Worm (Caenorhabditis elegans): ENCODE data around the gene Y82E9BR.22.

Y82E9BR.22 gene

DNA sequence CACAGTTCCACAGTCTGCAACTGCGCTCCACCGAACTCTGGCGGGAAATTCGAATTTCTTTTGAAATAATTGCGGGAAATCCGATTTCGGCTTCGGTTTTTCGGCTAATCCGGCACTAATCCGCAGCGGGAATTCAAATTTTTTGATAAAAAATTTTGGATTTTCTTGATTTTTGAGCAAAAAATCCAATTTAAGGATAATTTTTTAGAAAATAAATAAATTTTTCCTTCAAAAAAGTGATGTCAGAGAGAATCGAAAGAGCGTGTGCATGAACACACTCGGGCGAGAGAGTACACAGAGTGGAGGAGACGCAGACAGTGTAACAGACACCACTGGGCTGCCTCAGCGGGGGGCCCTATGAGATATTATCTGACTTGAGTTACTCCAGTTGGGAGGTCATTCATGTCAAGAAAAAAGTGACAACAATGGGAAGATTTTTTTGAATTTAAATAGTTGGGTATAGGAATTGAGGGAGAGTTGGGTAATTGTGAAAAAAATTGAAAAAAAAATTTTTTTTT lies 20.9 kb upstream of the Y82E9BR.22 start:
- TF ChIP-seq rpc-1 (optimal IDR thresholded peaks at IDR 0.05) (no peak), rpc-1 (tag; optimal IDR thresholded peaks at IDR 0.05) (no peak), ztf-6 (GFP tag; IDR thresholded peaks at IDR 0.05) (no peak), hmg-1.2 (GFP tag; IDR thresholded peaks at IDR 0.05) (peak; percentile 94)

- TF ChIP-seq B0336.3 (GFP tag; IDR thresholded peaks at IDR 0.05) (no peak), hrde-1 (tag; optimal IDR thresholded peaks at IDR 0.05; ENCODE audit: borderline replicate concordance) (no peak), egrh-3 (GFP tag; IDR thresholded peaks at IDR 0.05) (no peak), lin-54 (GFP tag; optimal IDR thresholded peaks at IDR 0.05) (peak; percentile 82), lag-1 (GFP tag; IDR thresholded peaks at IDR 0.05) (no peak), efl-1 (GFP tag; optimal IDR thresholded peaks at IDR 0.05) (peak; percentile 45), ama-1 (optimal IDR thresholded peaks at IDR 0.05) (no peak), ama-1 (GFP tag; optimal IDR thresholded peaks at IDR 0.05) (no peak), hmg-20 (GFP tag; IDR thresholded peaks at IDR 0.05) (no peak), B0261.1 (tag; optimal IDR thresholded peaks at IDR 0.05) (no peak), F55B11.4 (tag; optimal IDR thresholded peaks at IDR 0.05; ENCODE audit: borderline replicate concordance, insufficient read depth) (no peak), F10E7.11 (tag; optimal IDR thresholded peaks at IDR 0.05) (no peak), ceh-27 (GFP tag; optimal IDR thresholded peaks at IDR 0.05) (no peak), gei-17 (GFP tag; optimal IDR thresholded peaks at IDR 0.05) (no peak), mcd-1 (GFP tag; IDR thresholded peaks at IDR 0.05) (peak; percentile 81), D2030.7 (GFP tag; IDR thresholded peaks at IDR 0.05) (no peak), lsl-1 (GFP tag; optimal IDR thresholded peaks at IDR 0.05) (peak; percentile 9)
These were observed 20.2 kb upstream of the Y82E9BR.22 start for ce11 chrIII:1429275-1429674.

DNA sequence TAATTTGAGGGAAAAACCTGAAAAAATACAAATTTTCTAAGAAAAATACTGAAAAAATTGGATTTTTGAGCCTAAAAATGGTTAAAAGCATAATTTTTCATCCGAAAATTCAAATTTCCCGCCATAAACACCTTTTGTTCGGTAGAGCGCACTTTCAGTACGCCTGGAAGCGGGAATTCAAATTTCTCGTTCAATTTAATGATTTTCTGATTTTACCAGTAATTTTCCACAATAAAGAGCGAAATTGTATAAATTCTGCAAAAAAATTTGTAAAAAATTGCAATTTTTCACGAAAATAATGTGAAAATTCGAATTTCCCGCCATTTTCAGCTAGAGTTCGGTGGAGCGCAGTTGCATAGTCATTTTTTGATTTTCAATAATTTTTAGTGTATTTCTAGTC lies 19.4 kb upstream of the Y82E9BR.22 start:
- TF ChIP-seq lin-54 (GFP tag; optimal IDR thresholded peaks at IDR 0.05) (peak; percentile 72), madf-10 (tag; optimal IDR thresholded peaks at IDR 0.05) (no peak), B0336.3 (GFP tag; IDR thresholded peaks at IDR 0.05) (no peak), rcor-1 (GFP tag; IDR thresholded peaks at IDR 0.05) (no peak), D2030.7 (GFP tag; IDR thresholded peaks at IDR 0.05) (0 out of 2 replicates have a peak, but pooled peaks have one; percentile 19), efl-1 (GFP tag; optimal IDR thresholded peaks at IDR 0.05) (peak; percentile 14), mcd-1 (GFP tag; IDR thresholded peaks at IDR 0.05) (peak; percentile 61), ama-1 (optimal IDR thresholded peaks at IDR 0.05) (no peak), ama-1 (GFP tag; optimal IDR thresholded peaks at IDR 0.05) (no peak), mxl-1 (tag; optimal IDR thresholded peaks at IDR 0.05) (no peak), hlh-12 (tag; optimal IDR thresholded peaks at IDR 0.05) (no peak)

DNA sequence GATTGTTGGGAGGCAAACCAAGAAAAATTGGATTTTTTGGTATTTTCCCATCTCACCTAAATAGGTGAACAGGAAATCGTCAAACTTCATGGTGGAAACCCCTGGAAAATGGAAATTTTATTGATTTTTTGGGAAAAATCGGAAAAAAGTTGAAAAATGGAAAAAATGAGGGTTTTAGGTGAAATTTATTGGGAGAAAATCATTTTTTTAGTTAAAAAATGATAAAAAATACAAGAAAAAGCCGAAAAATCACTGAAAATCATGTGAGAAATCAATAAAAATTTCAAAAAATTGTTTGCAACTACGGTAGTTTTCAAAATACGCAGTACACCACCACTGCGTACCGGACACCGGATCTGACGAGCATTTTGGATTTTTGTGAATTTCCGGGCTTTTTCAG lies 18.1 kb upstream of the Y82E9BR.22 start, which contains the start of gene lelo-2:
TSS of gene lelo-2 (minus strand) at position 101 of the 400 bp plus-strand sequence.
- peak; percentile 64 for TF ChIP-seq lsl-1 (GFP tag; optimal IDR thresholded peaks at IDR 0.05)
- TF ChIP-seq ceh-79 (tag; optimal IDR thresholded peaks at IDR 0.05): no peak
- no peak for TF ChIP-seq dpff-1 (tag; optimal IDR thresholded peaks at IDR 0.05)

DNA sequence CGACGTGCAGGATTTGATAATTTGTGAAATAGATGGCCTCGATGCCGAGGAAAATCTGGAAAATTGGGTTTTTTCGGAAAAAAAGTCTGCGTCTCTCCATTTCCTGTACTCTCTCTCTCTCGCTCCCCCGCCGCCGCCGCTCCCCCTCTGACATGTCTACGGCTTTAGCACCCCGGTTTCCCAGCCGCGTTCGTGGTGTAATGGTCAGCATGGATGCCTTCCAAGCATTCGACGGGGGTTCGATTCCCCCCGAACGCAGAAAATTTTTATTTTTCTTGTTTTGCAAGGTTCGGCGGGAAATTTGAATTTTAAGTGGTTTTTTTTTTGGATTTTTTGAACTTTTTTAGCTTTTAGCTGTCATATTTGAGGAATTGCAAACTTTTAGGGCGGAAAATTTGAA lies 15.3 kb upstream of the Y82E9BR.22 start:
- TF ChIP-seq madf-10 (tag; optimal IDR thresholded peaks at IDR 0.05) (peak; percentile 54), T07F8.4 (tag; optimal IDR thresholded peaks at IDR 0.05) (peak; percentile 32), ztf-28 (GFP tag; IDR thresholded peaks at IDR 0.05) (0 out of 2 replicates have a peak, but pooled peaks have one; percentile 57), ztf-22 (GFP tag; optimal IDR thresholded peaks at IDR 0.05) (no peak), lsl-1 (GFP tag; optimal IDR thresholded peaks at IDR 0.05) (peak; percentile 34), egl-44 (GFP tag; IDR thresholded peaks at IDR 0.05) (peak; percentile 80; the same call in 1 of the 2 replicates), ceh-79 (tag; optimal IDR thresholded peaks at IDR 0.05) (no peak), nhr-179 (tag; optimal IDR thresholded peaks at IDR 0.05) (no peak), cebp-1 (GFP tag; IDR thresholded peaks at IDR 0.05) (peak; percentile 39; the same call in 1 of the 2 replicates), cebp-1 (tag; optimal IDR thresholded peaks at IDR 0.05) (peak; percentile 74), bed-2 (GFP tag; IDR thresholded peaks at IDR 0.05) (no peak), pha-4 (tag; optimal IDR thresholded peaks at IDR 0.05) (no peak), akir-1 (GFP tag; optimal IDR thresholded peaks at IDR 0.05) (no peak), sptf-2 (GFP tag; optimal IDR thresholded peaks at IDR 0.05) (no peak), B0261.1 (tag; optimal IDR thresholded peaks at IDR 0.05) (peak; percentile 96), unc-130 (GFP tag; optimal IDR thresholded peaks at IDR 0.05) (no peak), Y53G8AR.9 (GFP tag; conservative IDR thresholded peaks at IDR 0.05) (peak; percentile 72), efl-1 (GFP tag; optimal IDR thresholded peaks at IDR 0.05) (peak; percentile 16), ztf-6 (GFP tag; IDR thresholded peaks at IDR 0.05) (0 out of 2 replicates have a peak, but pooled peaks have one; percentile 46), let-607 (tag; optimal IDR thresholded peaks at IDR 0.05) (peak in 1 of 2 experiments; percentile 6), egrh-3 (GFP tag; IDR thresholded peaks at IDR 0.05) (peak; percentile 76)
